Fruit fly (Drosophila melanogaster): ENCODE results near the gene IP3K2.

IP3K2 gene

DNA sequence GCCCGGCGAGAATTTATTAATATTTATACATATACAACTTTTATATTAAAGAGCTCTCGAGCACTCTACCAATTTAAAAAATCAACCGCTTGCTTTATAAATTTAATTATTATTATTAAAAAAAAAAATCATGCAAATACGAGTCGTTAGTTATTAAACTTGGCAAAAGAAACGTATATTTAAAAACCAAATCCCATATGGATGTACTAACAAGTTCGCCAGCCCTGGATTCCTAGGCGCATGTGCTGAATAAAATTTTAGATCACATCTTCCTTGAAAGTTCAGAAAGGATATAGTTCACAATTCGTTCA lies 44.7 kb upstream of the IP3K2 start, which contains the start of gene comt:
TSS of gene comt (plus strand) at position 265 of the 311 bp plus-strand sequence.
- TF ChIP-seq gfzf (GFP tag; optimal IDR thresholded peaks at IDR 0.05) (no peak), ci (GFP tag; IDR thresholded peaks at IDR 0.05) (peak; percentile 71; the same call in 2 of the 3 replicates), B-H1 (GFP tag; IDR thresholded peaks at IDR 0.05) (peak; percentile 42; the same call in 1 of the 3 replicates), eve (GFP tag; optimal IDR thresholded peaks at IDR 0.05) (no peak), Trl (optimal IDR thresholded peaks at IDR 0.05) (no peak), Trl (GFP tag; optimal IDR thresholded peaks at IDR 0.05) (no peak), Dp (GFP tag; optimal IDR thresholded peaks at IDR 0.05) (peak; percentile 32), CG1024 (GFP tag; IDR thresholded peaks at IDR 0.05) (no peak), kay (GFP tag; optimal IDR thresholded peaks at IDR 0.05) (no peak), chm (GFP tag; IDR thresholded peaks at IDR 0.05) (peak; percentile 53; the same call in 1 of the 2 replicates), CG34422 (GFP tag; IDR thresholded peaks at IDR 0.05) (no peak), CG10267 (tag; optimal IDR thresholded peaks at IDR 0.05) (peak; percentile 70), Eip74EF (GFP tag; optimal IDR thresholded peaks at IDR 0.05) (no peak), CG13287 (GFP tag; IDR thresholded peaks at IDR 0.05; ENCODE audit: partially characterized antibody) (no peak), trh (GFP tag; optimal IDR thresholded peaks at IDR 0.05) (no peak), unc-4 (GFP tag; IDR thresholded peaks at IDR 0.05; ENCODE audit: partially characterized antibody) (no peak), pho (GFP tag; optimal IDR thresholded peaks at IDR 0.05) (no peak), ham (GFP tag; IDR thresholded peaks at IDR 0.05) (no peak), BtbVII (GFP tag; optimal IDR thresholded peaks at IDR 0.05) (peak; percentile 56), kni (GFP tag; optimal IDR thresholded peaks at IDR 0.05) (no peak), Kr (GFP tag; optimal IDR thresholded peaks at IDR 0.05) (no peak), Usf (GFP tag; optimal IDR thresholded peaks at IDR 0.05) (peak; percentile 38), CG34224 (GFP tag; IDR thresholded peaks at IDR 0.05; ENCODE audit: partially characterized antibody) (no peak), dysf (GFP tag; IDR thresholded peaks at IDR 0.05) (peak; percentile 49; the same call in 1 of the 3 replicates), MESR4 (GFP tag; optimal IDR thresholded peaks at IDR 0.05) (no peak), peb (GFP tag; IDR thresholded peaks at IDR 0.05) (0 out of 2 replicates have a peak, but pooled peaks have one; percentile 19), CG12219 (GFP tag; optimal IDR thresholded peaks at IDR 0.05) (no peak), hth (optimal IDR thresholded peaks at IDR 0.05) (no peak), CoRest (tag; optimal IDR thresholded peaks at IDR 0.05) (peak; percentile 72), yki (optimal IDR thresholded peaks at IDR 0.05) (no peak), exex (tag; optimal IDR thresholded peaks at IDR 0.05) (no peak), CG17186 (GFP tag; optimal IDR thresholded peaks at IDR 0.05) (no peak), Atf6 (GFP tag; IDR thresholded peaks at IDR 0.05) (peak; percentile 14; the same call in 1 of the 2 replicates), Dip2 (GFP tag; IDR thresholded peaks at IDR 0.05) (no peak), CG2678 (tag; optimal IDR thresholded peaks at IDR 0.05) (no peak), dan (GFP tag; IDR thresholded peaks at IDR 0.05) (no peak), CG2116 (GFP tag; optimal IDR thresholded peaks at IDR 0.05) (peak; percentile 70), cato (GFP tag; optimal IDR thresholded peaks at IDR 0.05; ENCODE audit: borderline replicate concordance) (peak; percentile 14), Bgb (GFP tag; IDR thresholded peaks at IDR 0.05; ENCODE audit: partially characterized antibody) (no peak), CG15514 (GFP tag; optimal IDR thresholded peaks at IDR 0.05) (no peak), Doc2 (GFP tag; IDR thresholded peaks at IDR 0.05) (no peak), CG6813 (GFP tag; optimal IDR thresholded peaks at IDR 0.05) (peak; percentile 68), Hr78 (GFP tag; optimal IDR thresholded peaks at IDR 0.05) (no peak), CG10979 (tag; optimal IDR thresholded peaks at IDR 0.05) (peak; percentile 66), CG3281 (GFP tag; optimal IDR thresholded peaks at IDR 0.05) (peak; percentile 62), Abd-B (GFP tag; optimal IDR thresholded peaks at IDR 0.05) (peak; percentile 28), pzg (GFP tag; optimal IDR thresholded peaks at IDR 0.05) (no peak), sens-2 (GFP tag; IDR thresholded peaks at IDR 0.05) (peak; percentile 52), org-1 (GFP tag; optimal IDR thresholded peaks at IDR 0.05) (no peak), Hmr (GFP tag; optimal IDR thresholded peaks at IDR 0.05) (no peak), ewg (GFP tag; optimal IDR thresholded peaks at IDR 0.05) (peak; percentile 88)

Measured in whole organism, embryonic.